Fruit fly (Drosophila melanogaster): ENCODE data around the gene ko.
A peak's percentile ranks its signal among the peaks of the same experiment; 100 is the strongest.

The ko gene

dm6 chr3L:21055839-21056238 is 75.1 kb downstream of the ko start (continued):
- TF ChIP-seq ap (GFP tag; IDR thresholded peaks at IDR 0.05) (no peak), caup (GFP tag; optimal IDR thresholded peaks at IDR 0.05; ENCODE audit: severe bottlenecking) (no peak), CG17912 (GFP tag; optimal IDR thresholded peaks at IDR 0.05) (peak; percentile 65), cas (GFP tag; IDR thresholded peaks at IDR 0.05) (no peak), MTF-1 (GFP tag; optimal IDR thresholded peaks at IDR 0.05; ENCODE audit: borderline replicate concordance) (peak; percentile 40), CG12071 (GFP tag; optimal IDR thresholded peaks at IDR 0.05) (peak; percentile 40), Eip74EF (GFP tag; optimal IDR thresholded peaks at IDR 0.05) (no peak), CG9215 (GFP tag; IDR thresholded peaks at IDR 0.05) (no peak), tap (tag; optimal IDR thresholded peaks at IDR 0.05) (no peak), BtbVII (GFP tag; optimal IDR thresholded peaks at IDR 0.05) (no peak), dmrt99B (tag; optimal IDR thresholded peaks at IDR 0.05) (peak; percentile 25), CG31441 (GFP tag; IDR thresholded peaks at IDR 0.05) (no peak), CG8089 (GFP tag; optimal IDR thresholded peaks at IDR 0.05) (no peak), CG18599 (GFP tag; optimal IDR thresholded peaks at IDR 0.05) (no peak), CG11695 (GFP tag; IDR thresholded peaks at IDR 0.05) (no peak), unpg (GFP tag; optimal IDR thresholded peaks at IDR 0.05) (no peak), CG16813 (GFP tag; IDR thresholded peaks at IDR 0.05; ENCODE audit: partially characterized antibody) (no peak), prd (optimal IDR thresholded peaks at IDR 0.05) (no peak), prd (GFP tag; IDR thresholded peaks at IDR 0.05) (no peak), wdn (GFP tag; IDR thresholded peaks at IDR 0.05) (no peak), sob (GFP tag; IDR thresholded peaks at IDR 0.05) (no peak), C15 (GFP tag; IDR thresholded peaks at IDR 0.05) (no peak), Ptx1 (GFP tag; IDR thresholded peaks at IDR 0.05) (no peak), CG8290 (GFP tag; optimal IDR thresholded peaks at IDR 0.05) (no peak), CG8290 (tag; optimal IDR thresholded peaks at IDR 0.05) (peak in 1 of 2 experiments; percentile 45), ara (GFP tag; IDR thresholded peaks at IDR 0.05) (no peak), CG6854 (GFP tag; optimal IDR thresholded peaks at IDR 0.05) (no peak), CG5180 (GFP tag; optimal IDR thresholded peaks at IDR 0.05) (no peak), fu2 (GFP tag; optimal IDR thresholded peaks at IDR 0.05) (no peak), HLHmδ (GFP tag; optimal IDR thresholded peaks at IDR 0.05) (no peak), dmrt11E (tag; optimal IDR thresholded peaks at IDR 0.05) (no peak), vvl (GFP tag; IDR thresholded peaks at IDR 0.05) (peak; percentile 37; the same call in 1 of the 2 replicates), HLH3B (GFP tag; IDR thresholded peaks at IDR 0.05) (no peak), klu (GFP tag; IDR thresholded peaks at IDR 0.05) (no peak), kay (GFP tag; optimal IDR thresholded peaks at IDR 0.05) (no peak), CG11456 (GFP tag; IDR thresholded peaks at IDR 0.05) (peak; percentile 65; the same call in 2 of the 3 replicates), Awh (GFP tag; IDR thresholded peaks at IDR 0.05) (no peak), CG13894 (tag; optimal IDR thresholded peaks at IDR 0.05) (peak; percentile 71), CG16779 (GFP tag; IDR thresholded peaks at IDR 0.05) (no peak), Dip2 (GFP tag; IDR thresholded peaks at IDR 0.05) (no peak), schlank (tag; optimal IDR thresholded peaks at IDR 0.05) (peak; percentile 14)

DNA sequence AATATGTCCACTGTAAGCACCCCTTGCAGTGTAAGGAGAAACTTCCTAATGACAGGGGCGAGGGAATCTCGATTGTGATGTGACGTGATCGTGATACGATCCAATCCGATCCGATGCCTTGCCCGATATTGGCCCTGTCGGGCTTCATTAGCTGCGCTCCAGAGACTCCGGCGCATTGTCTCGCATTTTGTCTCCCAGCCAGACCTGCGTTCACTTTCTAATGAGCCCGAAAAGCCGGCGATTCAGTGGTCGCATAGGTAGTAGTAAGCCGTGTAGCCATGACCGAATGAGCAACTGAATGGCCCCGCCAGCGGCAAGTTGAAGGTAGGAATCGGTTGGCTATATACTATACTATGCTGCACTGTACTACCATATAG is 76.1 kb downstream of the ko start:
- TF ChIP-seq CG17359 (tag; optimal IDR thresholded peaks at IDR 0.05): no peak
- peak; percentile 74 for TF ChIP-seq Blimp-1 (GFP tag; optimal IDR thresholded peaks at IDR 0.05)
- TF ChIP-seq CG1832 (GFP tag; optimal IDR thresholded peaks at IDR 0.05): no peak
- peak; percentile 11 for TF ChIP-seq gsb-n (tag; optimal IDR thresholded peaks at IDR 0.05)
- peak; percentile 75 for TF ChIP-seq oc (tag; optimal IDR thresholded peaks at IDR 0.05)
- peak; percentile 0 for TF ChIP-seq D19A (tag; optimal IDR thresholded peaks at IDR 0.05)
- peak; percentile 69 for TF ChIP-seq grn (GFP tag; optimal IDR thresholded peaks at IDR 0.05)
- TF ChIP-seq chinmo (GFP tag; IDR thresholded peaks at IDR 0.05; ENCODE audit: partially characterized antibody): 0 out of 4 replicates have a peak, but pooled peaks have one; percentile 39
- TF ChIP-seq nerfin-1 (tag; optimal IDR thresholded peaks at IDR 0.05): no peak
- no peak for TF ChIP-seq twi (tag; optimal IDR thresholded peaks at IDR 0.05)
- no peak for TF ChIP-seq Camta (GFP tag; optimal IDR thresholded peaks at IDR 0.05)
- no peak for TF ChIP-seq Kr (GFP tag; optimal IDR thresholded peaks at IDR 0.05)
- no peak for TF ChIP-seq Adf1 (GFP tag; IDR thresholded peaks at IDR 0.05)
